Worm (Caenorhabditis elegans) whole organism, mixed stage, embryonic: Measurements from ENCODE around the gene sma-2.
A peak's percentile ranks its signal among the peaks of the same experiment; 100 is the strongest.

Experiments used
- M03D4.4 ChIP-seq: sonication (generic microtip); optimal IDR thresholded peaks from 2 replicates; lab custom pipeline; 2017; ENCODE audit warnings: mild to moderate bottlenecking, missing genetic modification characterization, missing compliant biosample characterization
- bed-3 ChIP-seq: fragments of 200-800 bp; sonication (Bioruptor generic); optimal IDR thresholded peaks from 3 replicates; lab custom pipeline; 2018; ENCODE audit warnings: mild to moderate bottlenecking, missing genetic modification characterization, moderate library complexity, missing compliant biosample characterization
- blmp-1 ChIP-seq: fragments of 150-350 bp; optimal IDR thresholded peaks from 2 replicates; lab custom pipeline; 2014; ENCODE audit warnings: missing biosample characterization, missing genetic modification characterization
- ceh-39 ChIP-seq: fragments of 150-350 bp; optimal IDR thresholded peaks from 2 replicates; lab custom pipeline; 2014; ENCODE audit warnings: missing biosample characterization, missing genetic modification characterization
- ceh-43 ChIP-seq: fragments of 200-800 bp; sonication (Bioruptor generic); optimal IDR thresholded peaks from 2 replicates; lab custom pipeline; 2018; ENCODE audit warnings: mild to moderate bottlenecking, missing genetic modification characterization, moderate library complexity, missing compliant biosample characterization
- ceh-83 ChIP-seq: fragments of 200-800 bp; sonication (Bioruptor generic); optimal IDR thresholded peaks from 2 replicates; lab custom pipeline; 2018; ENCODE audit warnings: mild to moderate bottlenecking, missing genetic modification characterization, missing compliant biosample characterization
- ces-1 ChIP-seq: fragments of 150-350 bp; optimal IDR thresholded peaks from 2 replicates; lab custom pipeline; 2014; ENCODE audit warnings: missing biosample characterization, missing genetic modification reagents, missing genetic modification characterization
- cnd-1 ChIP-seq: fragments of 200-800 bp; sonication (Bioruptor generic); optimal IDR thresholded peaks from 2 replicates; lab custom pipeline; 2018; ENCODE audit warnings: mild to moderate bottlenecking, missing genetic modification characterization, missing compliant biosample characterization
- drap-1 ChIP-seq: fragments of 200-800 bp; sonication (Bioruptor generic); optimal IDR thresholded peaks from 3 replicates; lab custom pipeline; 2018; ENCODE audit warnings: mild to moderate bottlenecking, missing genetic modification characterization, missing compliant biosample characterization
- elt-1 ChIP-seq: sonication (generic microtip); optimal IDR thresholded peaks from 2 replicates; lab custom pipeline; 2017; ENCODE audit warnings: missing genetic modification characterization, mild to moderate bottlenecking, missing compliant biosample characterization, antibody characterized with exemption, moderate library complexity, borderline replicate concordance; ENCODE audit not compliant: insufficient read depth
- elt-3 ChIP-seq: fragments of 150-350 bp; optimal IDR thresholded peaks from 2 replicates; lab custom pipeline; 2014; ENCODE audit warnings: missing biosample characterization, missing genetic modification characterization
- flh-1 ChIP-seq: fragments of 200-800 bp; sonication (Bioruptor generic); optimal IDR thresholded peaks from 2 replicates; lab custom pipeline; 2018; ENCODE audit warnings: mild to moderate bottlenecking, missing genetic modification characterization, moderate library complexity, missing compliant biosample characterization
- ham-2 ChIP-seq: fragments of 200-800 bp; sonication (Bioruptor generic); optimal IDR thresholded peaks from 2 replicates; lab custom pipeline; 2018; ENCODE audit warnings: mild to moderate bottlenecking, missing genetic modification characterization, missing compliant biosample characterization
- hlh-1 ChIP-seq: fragments of 150-350 bp; optimal IDR thresholded peaks from 2 replicates; lab custom pipeline; 2014; ENCODE audit warnings: missing biosample characterization, missing genetic modification reagents, missing genetic modification characterization
- lin-13 ChIP-seq: fragments of 150-350 bp; optimal IDR thresholded peaks from 2 replicates; lab custom pipeline; 2014; ENCODE audit warnings: missing biosample characterization, missing genetic modification characterization
- lin-32 ChIP-seq: fragments of 200-800 bp; sonication (Bioruptor generic); optimal IDR thresholded peaks from 2 replicates; lab custom pipeline; 2018; ENCODE audit warnings: mild to moderate bottlenecking, missing genetic modification characterization, missing compliant biosample characterization
- lsy-2 ChIP-seq: fragments of 150-350 bp; optimal IDR thresholded peaks from 2 replicates; lab custom pipeline; 2014; ENCODE audit warnings: missing biosample characterization, missing genetic modification characterization
- mab-5 ChIP-seq: fragments of 150-350 bp; optimal IDR thresholded peaks from 2 replicates; lab custom pipeline; 2014; ENCODE audit warnings: missing biosample characterization, missing genetic modification characterization
- mep-1 ChIP-seq: fragments of 150-350 bp; optimal IDR thresholded peaks from 2 replicates; lab custom pipeline; 2017; ENCODE audit warnings: missing biosample characterization, missing genetic modification reagents, missing genetic modification characterization, inconsistent platforms
- mls-2 ChIP-seq: sonication (generic microtip); optimal IDR thresholded peaks from 2 replicates; lab custom pipeline; 2016; ENCODE audit warnings: mild to moderate bottlenecking, missing genetic modification characterization, moderate library complexity, missing compliant biosample characterization
- nhr-12 ChIP-seq: fragments of 150-350 bp; optimal IDR thresholded peaks from 2 replicates; lab custom pipeline; 2014; ENCODE audit warnings: missing biosample characterization, missing genetic modification characterization
- nhr-2 ChIP-seq: fragments of 150-350 bp; optimal IDR thresholded peaks from 2 replicates; lab custom pipeline; 2014; ENCODE audit warnings: missing biosample characterization, missing genetic modification characterization
- nhr-237 ChIP-seq: fragments of 150-350 bp; optimal IDR thresholded peaks from 2 replicates; lab custom pipeline; 2014; ENCODE audit warnings: missing biosample characterization, missing genetic modification characterization
- nhr-28 ChIP-seq: fragments of 150-350 bp; optimal IDR thresholded peaks from 2 replicates; lab custom pipeline; 2014; ENCODE audit warnings: missing biosample characterization, missing genetic modification characterization
- nhr-76 ChIP-seq: sonication (generic microtip); optimal IDR thresholded peaks from 2 replicates; lab custom pipeline; 2017; ENCODE audit warnings: missing biosample characterization, missing genetic modification characterization
- pha-4 ChIP-seq: fragments of 150-350 bp; optimal IDR thresholded peaks from 2 replicates; lab custom pipeline; 2018; ENCODE audit warnings: missing biosample characterization, missing genetic modification reagents, missing genetic modification characterization
- sem-2 ChIP-seq: fragments of 200-800 bp; sonication (Bioruptor generic); optimal IDR thresholded peaks from 2 replicates; lab custom pipeline; 2018; ENCODE audit warnings: mild to moderate bottlenecking, missing genetic modification characterization, missing compliant biosample characterization
- snpc-4 ChIP-seq: fragments of 150-350 bp; optimal IDR thresholded peaks from 2 replicates; lab custom pipeline; 2014; ENCODE audit warnings: missing biosample characterization, missing genetic modification characterization
- sptf-1 ChIP-seq: sonication (generic microtip); optimal IDR thresholded peaks from 2 replicates; lab custom pipeline; 2017; ENCODE audit warnings: mild to moderate bottlenecking, missing genetic modification characterization, moderate library complexity, missing compliant biosample characterization
- tbx-8 ChIP-seq: fragments of 200-800 bp; sonication (Bioruptor generic); optimal IDR thresholded peaks from 2 replicates; lab custom pipeline; 2018; ENCODE audit warnings: mild to moderate bottlenecking, missing genetic modification characterization, moderate library complexity, missing compliant biosample characterization
- unc-120 ChIP-seq: sonication (generic microtip); optimal IDR thresholded peaks from 2 replicates; lab custom pipeline; 2017; ENCODE audit warnings: missing genetic modification characterization, missing compliant biosample characterization; ENCODE audit not compliant: poor library complexity, severe bottlenecking
- unc-39 ChIP-seq: fragments of 150-350 bp; optimal IDR thresholded peaks from 2 replicates; lab custom pipeline; 2014; ENCODE audit warnings: missing biosample characterization, missing genetic modification characterization
- unc-62 ChIP-seq: fragments of 150-350 bp; optimal IDR thresholded peaks from 2 replicates; lab custom pipeline; 2014; ENCODE audit warnings: missing biosample characterization, missing genetic modification reagents, missing genetic modification characterization
- zip-8 ChIP-seq: fragments of 150-350 bp; optimal IDR thresholded peaks from 2 replicates; lab custom pipeline; 2014; ENCODE audit warnings: missing biosample characterization, missing genetic modification characterization
- ztf-11 ChIP-seq: fragments of 150-350 bp; optimal IDR thresholded peaks from 2 replicates; lab custom pipeline; 2014; ENCODE audit warnings: missing biosample characterization, missing genetic modification characterization

sma-2 gene

DNA sequence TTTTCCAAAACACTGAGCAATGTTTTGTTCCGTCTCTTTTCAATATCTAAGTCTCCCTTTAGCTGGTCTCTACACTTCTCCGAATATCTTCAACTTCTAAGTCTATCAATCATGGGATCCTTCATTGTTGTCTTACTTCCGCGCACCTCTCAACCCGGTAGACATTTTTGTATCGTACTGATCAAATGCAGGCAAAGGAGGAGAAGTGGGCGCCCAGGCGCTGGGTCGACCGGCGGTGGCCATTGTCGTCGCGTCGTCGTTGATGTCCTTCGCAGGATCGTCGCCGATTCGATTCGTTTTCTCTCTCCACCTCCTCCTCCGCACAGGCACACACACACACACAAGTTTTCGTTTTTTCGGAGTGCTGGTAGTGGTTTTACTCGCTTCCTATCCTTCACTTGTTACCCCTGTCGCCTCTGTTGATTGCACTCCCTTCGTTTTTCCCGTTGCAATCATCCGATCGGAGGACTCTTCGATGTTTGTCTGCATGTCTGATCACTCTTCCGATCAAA, 51.9 kb downstream of the sma-2 start:
- TF ChIP-seq pha-4 (tag; lab: Kevin White, UChicago) (no peak), unc-39 (tag; lab: Kevin White, UChicago) (no peak), blmp-1 (tag; lab: Kevin White, UChicago) (peak; percentile 31)
- TF ChIP-seq, all 35 proteins: peak for 1

DNA sequence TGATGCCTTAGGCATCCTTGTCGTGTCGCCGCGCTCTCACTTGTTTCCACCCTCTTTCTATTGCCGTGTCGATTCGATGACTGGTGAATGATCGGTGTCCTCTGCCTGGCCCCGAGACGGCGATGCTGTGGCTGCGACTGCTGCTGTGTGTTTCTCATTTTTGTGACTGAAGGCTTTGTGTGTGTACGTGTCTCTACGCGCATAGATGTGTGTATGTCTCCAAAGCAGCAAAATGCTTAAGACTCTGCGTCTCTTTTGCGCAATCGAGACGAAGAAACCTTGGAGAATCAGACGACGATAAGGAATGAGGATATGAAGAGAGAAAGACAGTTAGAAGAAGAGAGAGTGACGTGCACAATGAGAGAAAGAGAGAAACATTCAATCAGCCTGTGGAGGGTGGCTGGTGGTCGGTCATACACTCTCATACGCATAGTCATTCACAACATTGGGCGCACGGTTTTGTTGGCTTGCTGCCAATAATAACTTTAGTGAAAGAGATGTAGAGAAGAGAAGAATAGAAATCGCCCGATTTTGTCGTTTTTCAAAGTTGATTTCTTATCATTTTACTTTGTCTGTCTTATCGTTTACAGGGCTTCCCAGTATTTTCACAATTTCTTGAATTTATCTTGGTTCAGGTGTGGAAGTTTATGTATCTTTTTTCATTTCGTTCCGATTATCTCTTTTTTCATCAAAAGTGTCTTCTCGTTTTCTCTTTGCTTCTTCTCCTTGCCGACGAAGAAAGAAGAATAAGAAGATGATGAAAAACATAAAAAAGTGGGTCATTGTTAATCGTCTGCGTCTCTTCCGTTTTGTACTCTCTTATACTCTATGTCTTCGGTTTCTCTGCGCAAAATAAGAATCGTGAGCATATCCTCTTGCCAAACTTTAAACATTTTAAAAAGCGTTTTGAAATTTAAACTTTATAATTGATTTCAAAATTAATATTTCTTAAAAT, 52.7 kb downstream of the sma-2 start:
- peak; percentile 65 for TF ChIP-seq tbx-8
- TF ChIP-seq elt-1 (tag; lab: Kevin White, UChicago), result peak; percentile 25
- TF ChIP-seq ceh-43 (GFP tag; lab: Kevin White, UChicago), result peak; percentile 47
- peak; percentile 97 for TF ChIP-seq hlh-1 (tag; lab: Kevin White, UChicago)
- peak; percentile 99 for TF ChIP-seq unc-62 (GFP tag; lab: Kevin White, UChicago)
- no peak for TF ChIP-seq blmp-1 (tag; lab: Kevin White, UChicago)
- peak; percentile 93 for TF ChIP-seq ceh-39 (tag; lab: Kevin White, UChicago)
- TF ChIP-seq elt-3 (tag; lab: Kevin White, UChicago), result peak; percentile 93
- TF ChIP-seq drap-1 (GFP tag; lab: Kevin White, UChicago), result peak; percentile 86
- peak; percentile 55 for TF ChIP-seq M03D4.4
- peak; percentile 89 for TF ChIP-seq ztf-11 (tag; lab: Kevin White, UChicago)
- TF ChIP-seq sptf-1 (tag; lab: Kevin White, UChicago), result peak; percentile 63
- no peak for TF ChIP-seq nhr-76 (tag; lab: Kevin White, UChicago)
- peak; percentile 99 for TF ChIP-seq ham-2 (GFP tag; lab: Kevin White, UChicago)
- TF ChIP-seq pha-4 (tag; lab: Kevin White, UChicago), result peak; percentile 89
- no peak for TF ChIP-seq lin-13 (tag; lab: Kevin White, UChicago)
- peak; percentile 98 for TF ChIP-seq mep-1 (tag; lab: Kevin White, UChicago)
- peak; percentile 74 for TF ChIP-seq mab-5 (tag; lab: Kevin White, UChicago)
- no peak for TF ChIP-seq snpc-4 (tag; lab: Kevin White, UChicago)
- TF ChIP-seq unc-120 (tag; lab: Kevin White, UChicago), result peak; percentile 97
- no peak for TF ChIP-seq ceh-83
- TF ChIP-seq unc-39 (tag; lab: Kevin White, UChicago), result peak; percentile 57
- TF ChIP-seq sem-2 (GFP tag; lab: Kevin White, UChicago), result no peak
- peak; percentile 97 for TF ChIP-seq nhr-2 (tag; lab: Kevin White, UChicago)
- TF ChIP-seq nhr-237 (tag; lab: Kevin White, UChicago), result peak; percentile 97
- TF ChIP-seq lsy-2, result peak; percentile 85
- peak; percentile 31 for TF ChIP-seq lin-32
- TF ChIP-seq nhr-12 (tag; lab: Kevin White, UChicago), result no peak
- peak; percentile 96 for TF ChIP-seq ces-1 (GFP tag; lab: Kevin White, UChicago)
- TF ChIP-seq flh-1 (GFP tag; lab: Kevin White, UChicago), result no peak
- TF ChIP-seq mls-2 (tag; lab: Kevin White, UChicago), result peak; percentile 86
- TF ChIP-seq nhr-28, result peak; percentile 11
- peak; percentile 39 for TF ChIP-seq zip-8 (tag; lab: Kevin White, UChicago)
- peak; percentile 48 for TF ChIP-seq bed-3 (GFP tag; lab: Kevin White, UChicago)
- TF ChIP-seq cnd-1 (tag; lab: Kevin White, UChicago), result peak; percentile 69

DNA sequence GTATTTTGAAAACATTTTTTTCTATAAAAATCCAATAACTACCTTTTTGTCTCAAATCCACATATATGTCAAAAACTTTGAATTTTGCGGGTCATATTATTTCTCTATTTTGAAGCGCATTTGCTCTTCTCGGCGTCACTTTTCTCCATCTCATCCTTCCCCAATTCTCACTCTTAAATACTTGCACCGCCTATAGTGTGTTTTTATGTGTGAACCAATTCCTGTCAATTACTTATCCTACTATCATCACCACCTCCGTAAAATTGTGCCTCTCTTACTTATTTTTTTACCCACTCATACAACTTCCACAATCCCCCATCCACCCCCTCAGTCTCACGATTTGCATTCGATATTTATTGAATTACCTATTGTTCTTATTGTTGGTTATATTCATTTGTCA, 56.3 kb downstream of the sma-2 start:
- no peak for TF ChIP-seq sem-2 (GFP tag; lab: Kevin White, UChicago)
- TF ChIP-seq ceh-83, result peak; percentile 43
